Fruit fly (Drosophila melanogaster) whole organism, embryonic: ENCODE results near the gene CG17300.

Experiments
- Atf3 ChIP-seq: fragments of 200-800 bp; sonication (Bioruptor generic); optimal IDR thresholded peaks from 3 replicates; lab custom pipeline; 2016; ENCODE audit warnings: missing biosample characterization, missing genetic modification characterization
- CG10654 ChIP-seq: fragments of 200-800 bp; sonication (Bioruptor generic); optimal IDR thresholded peaks from 2 replicates; lab custom pipeline; 2016; ENCODE audit warnings: missing biosample characterization, missing genetic modification characterization
- CG14050 ChIP-seq: fragments of 200-800 bp; sonication (Bioruptor generic); IDR thresholded peaks from 3 replicates; pipeline ENCODE4 v1.3.6; 2022; ENCODE audit warnings: missing biosample characterization, missing genetic modification characterization
- CG14710 ChIP-seq: fragments of 200-800 bp; sonication (Bioruptor generic); optimal IDR thresholded peaks from 3 replicates; lab custom pipeline; 2019; ENCODE audit warnings: missing biosample characterization, mild to moderate bottlenecking, missing genetic modification characterization, moderate library complexity
- CG15479 ChIP-seq: fragments of 200-800 bp; sonication (Bioruptor generic); optimal IDR thresholded peaks from 3 replicates; lab custom pipeline; 2019; ENCODE audit warnings: missing biosample characterization, mild to moderate bottlenecking, missing genetic modification characterization, moderate library complexity
- CG17361 ChIP-seq: fragments of 200-800 bp; sonication (Bioruptor generic); IDR thresholded peaks from 3 replicates; pipeline ENCODE4 v1.3.6; 2022; ENCODE audit warnings: missing biosample characterization, missing genetic modification characterization
- CG18262 ChIP-seq: fragments of 200-800 bp; optimal IDR thresholded peaks from 3 replicates; lab custom pipeline; 2019; ENCODE audit warnings: missing biosample characterization, mild to moderate bottlenecking, missing genetic modification characterization, moderate library complexity
- CG18599 ChIP-seq: fragments of 200-800 bp; sonication (Bioruptor generic); optimal IDR thresholded peaks from 3 replicates; lab custom pipeline; 2017; ENCODE audit warnings: missing biosample characterization, missing genetic modification characterization, mild to moderate bottlenecking, moderate library complexity, missing genetic modification reagents
- CG18764 ChIP-seq: fragments of 200-800 bp; sonication (Bioruptor generic); optimal IDR thresholded peaks from 3 replicates; lab custom pipeline; 2016; ENCODE audit warnings: missing biosample characterization, missing genetic modification characterization
- CG2116 ChIP-seq: fragments of 200-800 bp; sonication (Bioruptor generic); optimal IDR thresholded peaks from 3 replicates; lab custom pipeline; 2018; ENCODE audit warnings: missing biosample characterization, mild to moderate bottlenecking, missing genetic modification characterization
- CG2712 ChIP-seq: fragments of 200-800 bp; optimal IDR thresholded peaks from 3 replicates; lab custom pipeline; 2019; ENCODE audit warnings: missing biosample characterization, mild to moderate bottlenecking, missing genetic modification characterization, moderate library complexity
- CG30403 ChIP-seq: fragments of 200-800 bp; sonication (Bioruptor generic); optimal IDR thresholded peaks from 3 replicates; lab custom pipeline; 2016; ENCODE audit warnings: missing biosample characterization, missing genetic modification characterization
- CG32767 ChIP-seq: fragments of 200-800 bp; sonication (Bioruptor generic); IDR thresholded peaks from 2 replicates; pipeline ENCODE4 v1.3.6; 2022; ENCODE audit warnings: missing biosample characterization, missing genetic modification characterization
- CG3407 ChIP-seq: fragments of 200-800 bp; sonication (Bioruptor generic); optimal IDR thresholded peaks from 2 replicates; lab custom pipeline; 2018; ENCODE audit warnings: missing biosample characterization, mild to moderate bottlenecking, missing genetic modification characterization
- CG5953 ChIP-seq: fragments of 200-800 bp; sonication (Bioruptor generic); IDR thresholded peaks from 2 replicates; pipeline ENCODE4 v1.3.6; 2022; ENCODE audit warnings: missing biosample characterization, missing genetic modification characterization
- CG6654 ChIP-seq: fragments of 200-800 bp; sonication (Bioruptor generic); optimal IDR thresholded peaks from 2 replicates; lab custom pipeline; 2017; ENCODE audit warnings: missing biosample characterization, mild to moderate bottlenecking, missing genetic modification characterization
- CG6689 ChIP-seq: fragments of 200-800 bp; sonication (Bioruptor generic); IDR thresholded peaks from 2 replicates; pipeline ENCODE4 v1.3.6; 2022; ENCODE audit warnings: missing biosample characterization, missing genetic modification characterization
- CG6854 ChIP-seq: fragments of 200-800 bp; sonication (Bioruptor generic); optimal IDR thresholded peaks from 3 replicates; lab custom pipeline; 2017; ENCODE audit warnings: missing biosample characterization, mild to moderate bottlenecking, missing genetic modification characterization
- CG8388 ChIP-seq: fragments of 200-800 bp; sonication (Bioruptor generic); optimal IDR thresholded peaks from 2 replicates; lab custom pipeline; 2019; ENCODE audit warnings: missing biosample characterization, mild to moderate bottlenecking, missing genetic modification characterization, moderate library complexity
- CG9932 ChIP-seq: fragments of 200-800 bp; sonication (Bioruptor generic); IDR thresholded peaks from 2 replicates; pipeline ENCODE4 v1.3.6; 2022; ENCODE audit warnings: missing biosample characterization, missing genetic modification characterization
- Dad ChIP-seq: fragments of 200-800 bp; sonication (Bioruptor generic); optimal IDR thresholded peaks from 3 replicates; lab custom pipeline; 2016; ENCODE audit warnings: missing biosample characterization, missing genetic modification characterization
- Deaf1 ChIP-seq: fragments of 200-800 bp; optimal IDR thresholded peaks from 3 replicates; lab custom pipeline; 2019; ENCODE audit warnings: missing biosample characterization, mild to moderate bottlenecking, missing genetic modification characterization, moderate library complexity
- Dip2 ChIP-seq: fragments of 200-800 bp; sonication (Bioruptor generic); IDR thresholded peaks from 2 replicates; pipeline ENCODE4 v1.3.6; 2022; ENCODE audit warnings: missing biosample characterization, missing genetic modification characterization
- Drgx ChIP-seq: fragments of 200-800 bp; sonication (Bioruptor generic); IDR thresholded peaks from 2 replicates; pipeline ENCODE4 v1.3.6; 2022; ENCODE audit warnings: missing biosample characterization, missing genetic modification characterization
- Ets65A ChIP-seq: fragments of 200-800 bp; sonication (Bioruptor generic); peaks from one replicate; lab custom pipeline; 2016; ENCODE audit warnings: missing biosample characterization, missing genetic modification characterization
- Hmx ChIP-seq: fragments of 200-800 bp; sonication (Bioruptor generic); optimal IDR thresholded peaks from 2 replicates; lab custom pipeline; 2016; ENCODE audit warnings: missing biosample characterization, missing genetic modification characterization
- Hr39 ChIP-seq: fragments of >200 bp; optimal IDR thresholded peaks from 2 replicates; lab custom pipeline; 2017
- Hsf ChIP-seq: fragments of 200-800 bp; sonication (Bioruptor generic); optimal IDR thresholded peaks from 3 replicates; lab custom pipeline; 2016; ENCODE audit warnings: missing biosample characterization, missing genetic modification characterization
- Lim3 ChIP-seq: fragments of 200-800 bp; sonication (Bioruptor generic); IDR thresholded peaks from 2 replicates; pipeline ENCODE4 v1.3.6; 2022; ENCODE audit warnings: missing biosample characterization, missing genetic modification characterization
- Mrtf ChIP-seq: fragments of 200-800 bp; sonication (Bioruptor generic); IDR thresholded peaks from 3 replicates; pipeline ENCODE4 v1.3.6; 2022; ENCODE audit warnings: missing biosample characterization, missing genetic modification characterization
- Opbp ChIP-seq: fragments of 200-800 bp; sonication (Bioruptor generic); IDR thresholded peaks from 3 replicates; pipeline ENCODE4 v1.3.6; 2022; ENCODE audit warnings: missing biosample characterization, missing genetic modification characterization; ENCODE audit not compliant: partially characterized antibody
- Stat92E ChIP-seq, 3 experiments: fragments of >200 bp in 2 of 3; fragments of 200-800 bp in 1 of 3; sonication (Bioruptor generic) in 1 of 3; optimal IDR thresholded peaks; 2 replicates each; lab custom pipeline; 2017 to 2019; ENCODE audit warnings: missing biosample characterization in 3 of 3, missing genetic modification characterization in 3 of 3, mild to moderate bottlenecking in 1 of 3, moderate library complexity in 1 of 3
- amos ChIP-seq: fragments of 200-800 bp; sonication (Bioruptor generic); IDR thresholded peaks from 2 replicates; pipeline ENCODE4 v1.3.6; 2022; ENCODE audit warnings: missing biosample characterization, missing genetic modification characterization; ENCODE audit not compliant: partially characterized antibody
- bigmax ChIP-seq: fragments of 200-800 bp; sonication (Bioruptor generic); optimal IDR thresholded peaks from 2 replicates; lab custom pipeline; 2018; ENCODE audit warnings: missing biosample characterization, mild to moderate bottlenecking, missing genetic modification characterization
- dan ChIP-seq: fragments of 200-800 bp; sonication (Bioruptor generic); IDR thresholded peaks from 2 replicates; pipeline ENCODE4 v1.3.6; 2022; ENCODE audit warnings: missing biosample characterization, missing genetic modification characterization
- esg ChIP-seq: fragments of 200-800 bp; sonication (Bioruptor generic); conservative IDR thresholded peaks from 2 replicates; pipeline ENCODE4 v1.3.6; 2022; ENCODE audit warnings: missing biosample characterization, missing genetic modification characterization
- grau ChIP-seq: fragments of 200-800 bp; optimal IDR thresholded peaks from 3 replicates; lab custom pipeline; 2019; ENCODE audit warnings: missing biosample characterization, mild to moderate bottlenecking, missing genetic modification characterization, moderate library complexity
- her ChIP-seq: fragments of 200-800 bp; sonication (Bioruptor generic); optimal IDR thresholded peaks from 2 replicates; lab custom pipeline; 2016; ENCODE audit warnings: missing biosample characterization, missing genetic modification characterization
- jigr1 ChIP-seq: fragments of 200-800 bp; sonication (Bioruptor generic); IDR thresholded peaks from 3 replicates; pipeline ENCODE4 v1.3.6; 2022; ENCODE audit warnings: missing biosample characterization, missing genetic modification characterization
- kni ChIP-seq: fragments of 200-800 bp; sonication (Bioruptor generic); optimal IDR thresholded peaks from 3 replicates; lab custom pipeline; 2017; ENCODE audit warnings: mild to moderate bottlenecking, missing biosample characterization, missing genetic modification reagents, missing genetic modification characterization
- maf-S ChIP-seq: fragments of 200-800 bp; sonication (Bioruptor generic); optimal IDR thresholded peaks from 2 replicates; lab custom pipeline; 2016; ENCODE audit warnings: missing biosample characterization, missing genetic modification characterization
- p53 ChIP-seq: fragments of 200-800 bp; sonication (Bioruptor generic); optimal IDR thresholded peaks from 2 replicates; lab custom pipeline; 2016; ENCODE audit warnings: missing biosample characterization, missing genetic modification characterization
- phol ChIP-seq: fragments of 200-800 bp; sonication (Bioruptor generic); optimal IDR thresholded peaks from 3 replicates; lab custom pipeline; 2018; ENCODE audit warnings: missing biosample characterization, mild to moderate bottlenecking, missing genetic modification characterization, moderate library complexity
- prd ChIP-seq, 3 experiments: fragments of >200 bp in 2 of 3; fragments of 200-800 bp in 1 of 3; sonication (Bioruptor generic) in 1 of 3; optimal IDR thresholded peaks in 2 of 3; IDR thresholded peaks in 1 of 3; 2 replicates in 2 of 3; 3 replicates in 1 of 3; pipeline versions ENCODE4 v1.3.6 to Lab custom; 2017 to 2022; ENCODE audit warnings: missing biosample characterization in 1 of 3, missing genetic modification characterization in 1 of 3
- ranshi ChIP-seq: fragments of 200-800 bp; sonication (Bioruptor generic); IDR thresholded peaks from 2 replicates; pipeline ENCODE4 v1.3.6; 2022; ENCODE audit warnings: missing biosample characterization, missing genetic modification characterization
- repo ChIP-seq: fragments of 200-800 bp; sonication (Bioruptor generic); optimal IDR thresholded peaks from 2 replicates; lab custom pipeline; 2016; ENCODE audit warnings: missing biosample characterization, missing genetic modification characterization
- sens-2 ChIP-seq: fragments of 200-800 bp; sonication (Bioruptor generic); IDR thresholded peaks from 2 replicates; pipeline ENCODE4 v1.3.6; 2022; ENCODE audit warnings: missing biosample characterization, missing genetic modification characterization
- seq ChIP-seq: fragments of 200-800 bp; sonication (Bioruptor generic); IDR thresholded peaks from 2 replicates; pipeline ENCODE4 v1.3.6; 2022; ENCODE audit warnings: missing biosample characterization, missing genetic modification characterization
- trem ChIP-seq: fragments of 200-800 bp; optimal IDR thresholded peaks from 3 replicates; lab custom pipeline; 2019; ENCODE audit warnings: missing biosample characterization, mild to moderate bottlenecking, missing genetic modification characterization, moderate library complexity
- vnd ChIP-seq: fragments of 200-800 bp; sonication (Bioruptor generic); IDR thresholded peaks from 3 replicates; pipeline ENCODE4 v1.3.6; 2022; ENCODE audit warnings: missing biosample characterization, missing genetic modification characterization; ENCODE audit not compliant: partially characterized antibody
- zfh1 ChIP-seq: fragments of 200-800 bp; sonication (Bioruptor generic); IDR thresholded peaks from 3 replicates; pipeline ENCODE4 v1.3.6; 2022; ENCODE audit warnings: missing biosample characterization, missing genetic modification characterization

CG17300 gene

DNA sequence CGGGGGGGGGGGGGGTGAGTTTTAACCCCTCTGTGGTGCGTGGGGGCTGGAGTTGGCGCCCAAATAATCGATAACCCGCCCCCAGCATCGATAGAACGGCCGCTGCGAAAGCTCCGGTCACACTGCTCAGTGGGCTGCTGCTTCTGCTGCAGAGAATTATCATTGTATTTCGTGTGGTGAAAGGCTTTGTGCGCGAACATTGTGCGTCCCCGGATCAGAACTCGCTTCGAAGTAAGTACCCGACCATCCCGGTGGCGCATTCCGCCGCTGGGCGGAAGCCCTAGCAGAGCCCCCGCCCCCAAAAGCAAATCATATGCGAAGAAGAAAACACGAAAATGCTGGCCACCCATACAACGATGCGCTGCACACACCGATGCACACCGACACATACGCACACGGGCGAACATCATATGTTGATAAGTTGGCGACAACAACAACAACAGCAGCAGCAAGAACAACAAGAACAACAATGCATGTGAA, 42.7 kb downstream of the CG17300 start, which contains the start of gene Syx13 (continued):
- TF ChIP-seq Deaf1 (tag; lab: Kevin White, UChicago), result peak; percentile 57
- TF ChIP-seq grau (tag; lab: Kevin White, UChicago), result peak; percentile 29
- TF ChIP-seq Atf3 (GFP tag; lab: Kevin White, UChicago), result no peak
- TF ChIP-seq phol (tag; lab: Kevin White, UChicago), result peak; percentile 34
- 0 out of 3 replicates have a peak, but pooled peaks have one; percentile 12 for TF ChIP-seq zfh1 (GFP tag; lab: Robert Waterston, UW)
- TF ChIP-seq CG5953 (GFP tag; lab: Robert Waterston, UW), result no peak
- no peak for TF ChIP-seq Lim3
- no peak for TF ChIP-seq Dad
- TF ChIP-seq jigr1 (GFP tag; lab: Robert Waterston, UW), result no peak
- TF ChIP-seq CG6654, result no peak
- TF ChIP-seq CG2116, result peak; percentile 75
- TF ChIP-seq CG17361 (GFP tag; lab: Robert Waterston, UW), result peak; percentile 36; the same call in 1 of the 3 replicates
- peak; percentile 39 for TF ChIP-seq bigmax (GFP tag; lab: Kevin White, UChicago)
- no peak for TF ChIP-seq her
- no peak for TF ChIP-seq Ets65A
- TF ChIP-seq CG14050 (GFP tag; lab: Robert Waterston, UW), result no peak
- no peak for TF ChIP-seq dan (GFP tag; lab: Robert Waterston, UW)
- TF ChIP-seq amos, result peak; percentile 79
- TF ChIP-seq p53 (GFP tag; lab: Kevin White, UChicago), result no peak
- TF ChIP-seq Mrtf (GFP tag; lab: Robert Waterston, UW), result no peak
- TF ChIP-seq CG18599 (GFP tag; lab: Kevin White, UChicago), result no peak
- 0 out of 2 replicates have a peak, but pooled peaks have one; percentile 22 for TF ChIP-seq CG32767 (GFP tag; lab: Robert Waterston, UW)
- no peak for TF ChIP-seq Hmx
- no peak for TF ChIP-seq ranshi (GFP tag; lab: Robert Waterston, UW)
- no peak for TF ChIP-seq CG6854
- no peak for TF ChIP-seq CG10654 (GFP tag; lab: Kevin White, UChicago)
- TF ChIP-seq CG18262, result peak; percentile 25
- peak; percentile 75 for TF ChIP-seq trem (tag; lab: Kevin White, UChicago)
- no peak for TF ChIP-seq maf-S (GFP tag; lab: Kevin White, UChicago)
- TF ChIP-seq CG14710, result peak; percentile 44
- TF ChIP-seq CG3407, result no peak
- TF ChIP-seq Opbp (GFP tag; lab: Robert Waterston, UW), result peak; percentile 84
- peak; percentile 64 for TF ChIP-seq vnd
- no peak for TF ChIP-seq Hsf
- TF ChIP-seq sens-2 (GFP tag; lab: Robert Waterston, UW), result no peak
- TF ChIP-seq Dip2 (GFP tag; lab: Robert Waterston, UW), result no peak
- no peak for TF ChIP-seq Drgx (GFP tag; lab: Robert Waterston, UW)
- peak; percentile 62 for TF ChIP-seq kni (GFP tag; lab: Kevin White, UChicago)
- TF ChIP-seq CG9932 (GFP tag; lab: Robert Waterston, UW), result no peak; the same call in 1 of the 2 replicates
- no peak for TF ChIP-seq esg (GFP tag; lab: Robert Waterston, UW)
- no peak for TF ChIP-seq CG6689 (GFP tag; lab: Robert Waterston, UW)
- TF ChIP-seq seq (GFP tag; lab: Robert Waterston, UW), result 0 out of 2 replicates have a peak, but pooled peaks have one; percentile 43
- peak in 1 of 3 experiments; percentile 21 for TF ChIP-seq Stat92E (GFP tag; optimal IDR thresholded peaks at IDR 0.05; lab: Kevin White, UChicago)
- no peak for TF ChIP-seq CG30403 (GFP tag; lab: Kevin White, UChicago)
- TF ChIP-seq CG2712 (tag; lab: Kevin White, UChicago), result peak; percentile 41
- TF ChIP-seq prd (optimal IDR thresholded peaks at IDR 0.05; lab: Kevin White, UChicago), result no peak
- TF ChIP-seq prd (GFP tag; IDR thresholded peaks at IDR 0.05; lab: Robert Waterston, UW), result no peak
- no peak for TF ChIP-seq CG8388 (GFP tag; lab: Kevin White, UChicago)
- TF ChIP-seq repo (GFP tag; lab: Kevin White, UChicago), result no peak
- TF ChIP-seq CG18764 (GFP tag; lab: Kevin White, UChicago), result no peak
- no peak for TF ChIP-seq Hr39
- TF ChIP-seq CG15479 (GFP tag; lab: Kevin White, UChicago), result peak; percentile 31
